Worm (Caenorhabditis elegans) whole organism, L4 larva: Measurements from ENCODE around the gene cest-31.

Experiments used
- F49E8.2 ChIP-seq: sonication (generic microtip); optimal IDR thresholded peaks from 2 replicates; lab custom pipeline; 2016; ENCODE audit warnings: missing compliant biosample characterization, mild to moderate bottlenecking, missing genetic modification characterization, borderline replicate concordance
- ceh-32 ChIP-seq: sonication (generic microtip); optimal IDR thresholded peaks from 2 replicates; lab custom pipeline; 2016; ENCODE audit warnings: mild to moderate bottlenecking, missing genetic modification characterization, missing compliant biosample characterization; ENCODE audit not compliant: poor library complexity
- ceh-44 ChIP-seq: fragments of 200-800 bp; sonication (Bioruptor generic); IDR thresholded peaks from 2 replicates; pipeline ENCODE4 v1.3.6; 2022; ENCODE audit warnings: missing genetic modification reagents, missing genetic modification characterization, missing compliant biosample characterization
- ceh-82 ChIP-seq: sonication (generic microtip); optimal IDR thresholded peaks from 2 replicates; lab custom pipeline; 2017; ENCODE audit warnings: missing biosample characterization, missing genetic modification characterization
- lin-15B ChIP-seq: fragments of 150-350 bp; sonication (generic microtip); optimal IDR thresholded peaks from 3 replicates; lab custom pipeline; 2014; ENCODE audit warnings: missing biosample characterization, missing genetic modification characterization
- mdl-1 ChIP-seq, 2 experiments: fragments of 150-350 bp in 1 of 2; sonication (generic microtip) in 1 of 2; optimal IDR thresholded peaks; 2 replicates each; lab custom pipeline; 2014 to 2017; ENCODE audit warnings: missing biosample characterization in 2 of 2, missing genetic modification characterization in 2 of 2
- snpc-4 ChIP-seq: fragments of 150-350 bp; optimal IDR thresholded peaks from 2 replicates; lab custom pipeline; 2014; ENCODE audit warnings: missing biosample characterization, missing genetic modification characterization

- no peak for TF ChIP-seq F49E8.2 (tag; lab: Kevin White, UChicago)
- no peak for TF ChIP-seq mdl-1 (tag; optimal IDR thresholded peaks at IDR 0.05; lab: Kevin White, UChicago)
- no peak for TF ChIP-seq lin-15B (tag; lab: Kevin White, UChicago)
- no peak for TF ChIP-seq ceh-32
- no peak for TF ChIP-seq ceh-82 (tag; lab: Kevin White, UChicago)
- TF ChIP-seq snpc-4 (tag; lab: Kevin White, UChicago) = no peak
- TF ChIP-seq ceh-44 (GFP tag; lab: Robert Waterston, UW) = no peak
Measured at ce11 chrV:6706771-6707170, 32.7 kb downstream of the cest-31 start, which contains the start of gene W02F12.4.
